Worm (Caenorhabditis elegans): Measurements from ENCODE around the gene pap-3.

- TF ChIP-seq ahr-1 (tag; optimal IDR thresholded peaks at IDR 0.05) (no peak), pha-4 (tag; optimal IDR thresholded peaks at IDR 0.05) (no peak), nfya-1 (tag; optimal IDR thresholded peaks at IDR 0.05) (no peak), sox-4 (tag; optimal IDR thresholded peaks at IDR 0.05) (no peak), elt-4 (tag; optimal IDR thresholded peaks at IDR 0.05) (no peak), unc-3 (GFP tag; conservative IDR thresholded peaks at IDR 0.05) (no peak), unc-3 (tag; optimal IDR thresholded peaks at IDR 0.05) (no peak), che-1 (tag; optimal IDR thresholded peaks at IDR 0.05) (no peak), rnt-1 (tag; optimal IDR thresholded peaks at IDR 0.05) (no peak)
Measured at ce11 chrII:11849572-11849971, 33.2 kb upstream of the pap-3 start.

Data from whole organism, late embryonic.